Worm (Caenorhabditis elegans): ENCODE results near the gene daf-19.

daf-19 gene

ce11 chrII:10200759-10201158, 31.6 kb upstream of the daf-19 start, which contains the start of gene arv-1 (continued):
- peak; percentile 63 for TF ChIP-seq nhr-19 (GFP tag; conservative IDR thresholded peaks at IDR 0.05)
- TF ChIP-seq jun-1 (tag; optimal IDR thresholded peaks at IDR 0.05): no peak
- peak; percentile 75 for TF ChIP-seq irx-1 (tag; optimal IDR thresholded peaks at IDR 0.05)
- TF ChIP-seq zip-4 (GFP tag; optimal IDR thresholded peaks at IDR 0.05): no peak
- peak; percentile 92 for TF ChIP-seq rnt-1 (tag; optimal IDR thresholded peaks at IDR 0.05)
- TF ChIP-seq nhr-47 (tag; optimal IDR thresholded peaks at IDR 0.05): peak; percentile 75
- TF ChIP-seq unc-30 (tag; optimal IDR thresholded peaks at IDR 0.05): no peak
- TF ChIP-seq pqm-1 (tag; optimal IDR thresholded peaks at IDR 0.05): no peak
- TF ChIP-seq snpc-4 (tag; optimal IDR thresholded peaks at IDR 0.05): no peak
- no peak for TF ChIP-seq ces-1 (GFP tag; optimal IDR thresholded peaks at IDR 0.05)
- no peak for TF ChIP-seq efl-3 (GFP tag; optimal IDR thresholded peaks at IDR 0.05)
- peak; percentile 50 for TF ChIP-seq C16A3.4 (tag; optimal IDR thresholded peaks at IDR 0.05)
- peak; percentile 89 for TF ChIP-seq lir-3 (tag; optimal IDR thresholded peaks at IDR 0.05; ENCODE audit: poor library complexity)
- peak; percentile 65 for TF ChIP-seq dsc-1 (tag; optimal IDR thresholded peaks at IDR 0.05)
- peak; percentile 49 for TF ChIP-seq lin-15B (tag; optimal IDR thresholded peaks at IDR 0.05)
- TF ChIP-seq ztf-11 (tag; optimal IDR thresholded peaks at IDR 0.05): peak in 1 of 2 experiments; percentile 78
- TF ChIP-seq mef-2 (tag; optimal IDR thresholded peaks at IDR 0.05): no peak
- no peak for TF ChIP-seq sup-37 (GFP tag; optimal IDR thresholded peaks at IDR 0.05)
- TF ChIP-seq ceh-63 (GFP tag; optimal IDR thresholded peaks at IDR 0.05): no peak
- no peak for TF ChIP-seq mdl-1 (tag; optimal IDR thresholded peaks at IDR 0.05)
- TF ChIP-seq lin-13 (GFP tag; optimal IDR thresholded peaks at IDR 0.05): no peak
- no peak for TF ChIP-seq hpl-2 (GFP tag; optimal IDR thresholded peaks at IDR 0.05)
- no peak for TF ChIP-seq egl-27 (tag; optimal IDR thresholded peaks at IDR 0.05)
- TF ChIP-seq efl-1 (optimal IDR thresholded peaks at IDR 0.05): peak; percentile 68 to 72
- TF ChIP-seq efl-1 (GFP tag; optimal IDR thresholded peaks at IDR 0.05 in 1 of 2): peak; percentile 59 to 97
- TF ChIP-seq hlh-17 (GFP tag; optimal IDR thresholded peaks at IDR 0.05; ENCODE audit: borderline replicate concordance): no peak
- peak; percentile 74 for TF ChIP-seq egl-13 (tag; optimal IDR thresholded peaks at IDR 0.05)
- TF ChIP-seq nhr-237 (tag; optimal IDR thresholded peaks at IDR 0.05): no peak
- peak; percentile 63 for TF ChIP-seq mep-1 (tag; optimal IDR thresholded peaks at IDR 0.05)
- peak; percentile 66 for TF ChIP-seq unc-130 (tag; optimal IDR thresholded peaks at IDR 0.05)
- TF ChIP-seq ceh-82 (tag; optimal IDR thresholded peaks at IDR 0.05): peak; percentile 46 to 66 (median 50)
- no peak for TF ChIP-seq ets-5 (GFP tag; IDR thresholded peaks at IDR 0.05)
- TF ChIP-seq lin-39 (tag; optimal IDR thresholded peaks at IDR 0.05): no peak
- no peak for TF ChIP-seq tlp-1 (tag; optimal IDR thresholded peaks at IDR 0.05)
- no peak for TF ChIP-seq aha-1 (tag; optimal IDR thresholded peaks at IDR 0.05)
- no peak; the same call in 1 of the 2 replicates for TF ChIP-seq ceh-88 (GFP tag; IDR thresholded peaks at IDR 0.05)
- peak; percentile 61 for TF ChIP-seq swsn-7 (tag; optimal IDR thresholded peaks at IDR 0.05)
- no peak for TF ChIP-seq mab-9 (GFP tag; IDR thresholded peaks at IDR 0.05)
- TF ChIP-seq lin-35 (GFP tag; optimal IDR thresholded peaks at IDR 0.05): peak; percentile 43 to 72
- peak; percentile 52 for TF ChIP-seq C04F5.9 (tag; optimal IDR thresholded peaks at IDR 0.05)
- TF ChIP-seq nhr-85 (tag): peak; percentile 67
- TF ChIP-seq pax-3 (tag; optimal IDR thresholded peaks at IDR 0.05): peak; percentile 72
- peak; percentile 42 for TF ChIP-seq unc-86 (tag; optimal IDR thresholded peaks at IDR 0.05)
- TF ChIP-seq F16B12.6 (tag; optimal IDR thresholded peaks at IDR 0.05): peak; percentile 31
- TF ChIP-seq blmp-1 (tag; optimal IDR thresholded peaks at IDR 0.05): peak; percentile 63
- no peak for TF ChIP-seq C34B4.2 (tag; optimal IDR thresholded peaks at IDR 0.05)
- peak; percentile 82 for TF ChIP-seq ceh-90 (tag; optimal IDR thresholded peaks at IDR 0.05)
- no peak for TF ChIP-seq ama-1 (optimal IDR thresholded peaks at IDR 0.05)

All from whole organism, L1 larva.